Worm (Caenorhabditis elegans): ENCODE results near the gene str-176.

The str-176 gene

DNA sequence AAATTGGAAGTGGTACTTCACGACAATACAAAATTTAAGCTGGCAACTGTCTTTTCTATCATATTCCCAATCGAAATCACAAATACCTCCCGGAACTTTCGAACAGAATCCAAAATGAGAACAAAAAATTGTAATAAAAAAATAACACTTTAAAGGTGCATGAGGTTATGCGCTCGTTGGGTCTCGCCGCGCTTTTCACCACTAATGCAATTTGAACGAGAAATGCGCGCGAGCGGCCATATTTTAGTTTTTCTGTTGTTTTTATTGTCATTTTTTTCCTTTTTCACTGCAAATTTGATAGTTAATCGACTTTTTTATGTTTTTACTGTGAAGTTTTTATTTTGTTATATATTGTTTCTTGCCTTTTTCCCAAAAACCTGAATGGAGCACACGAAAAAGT lies 47.4 kb upstream of the str-176 start, which contains the start of gene mes-6 (continued):
- TF ChIP-seq ces-1 (GFP tag; optimal IDR thresholded peaks at IDR 0.05) = peak; percentile 46
- no peak for TF ChIP-seq fkh-4 (tag; optimal IDR thresholded peaks at IDR 0.05; ENCODE audit: borderline replicate concordance)
- peak; percentile 89 for TF ChIP-seq efl-1 (optimal IDR thresholded peaks at IDR 0.05)
- peak; percentile 88 to 98 for TF ChIP-seq efl-1 (GFP tag; optimal IDR thresholded peaks at IDR 0.05 in 1 of 2)
- peak; percentile 42 for TF ChIP-seq nhr-71 (tag; optimal IDR thresholded peaks at IDR 0.05)
- peak in 1 of 2 experiments; percentile 19 for TF ChIP-seq mdl-1 (tag; optimal IDR thresholded peaks at IDR 0.05)

DNA sequence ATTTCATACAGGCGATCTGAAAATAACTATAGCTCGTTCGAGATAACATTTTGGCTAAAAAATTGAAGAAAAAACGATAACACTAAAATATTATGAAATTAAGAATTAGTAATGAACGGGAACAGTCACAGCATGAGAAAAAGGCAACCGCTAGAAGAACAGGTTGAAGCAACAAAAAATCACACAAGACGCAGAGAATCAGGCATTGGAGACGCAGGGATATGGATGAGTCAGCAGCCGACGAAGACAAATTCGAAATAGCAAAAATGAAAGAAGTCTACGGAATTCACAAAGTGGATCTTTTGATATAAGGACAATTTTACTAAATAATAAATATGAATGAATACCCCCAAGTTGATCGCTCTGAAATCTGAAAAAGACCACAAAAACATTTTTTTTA lies 46.9 kb upstream of the str-176 start, which contains the start of gene tag-77:
TSS of gene tag-77 (minus strand) at position 15 of the 400 bp plus-strand sequence.
- TF ChIP-seq sox-4 (tag; optimal IDR thresholded peaks at IDR 0.05) = no peak
- TF ChIP-seq elt-3 (tag; optimal IDR thresholded peaks at IDR 0.05) = peak in 1 of 6 experiments; percentile 2
- no peak for TF ChIP-seq fkh-4 (tag; optimal IDR thresholded peaks at IDR 0.05; ENCODE audit: borderline replicate concordance)
- peak; percentile 27 for TF ChIP-seq lin-14 (GFP tag; optimal IDR thresholded peaks at IDR 0.05)
- no peak for TF ChIP-seq ceh-8 (GFP tag; optimal IDR thresholded peaks at IDR 0.05)
- no peak for TF ChIP-seq dsc-1 (tag; optimal IDR thresholded peaks at IDR 0.05)
- no peak for TF ChIP-seq nhr-85 (tag)
- no peak for TF ChIP-seq nhr-19 (GFP tag; conservative IDR thresholded peaks at IDR 0.05)
- no peak for TF ChIP-seq ztf-11 (tag; optimal IDR thresholded peaks at IDR 0.05)
- TF ChIP-seq efl-1 (optimal IDR thresholded peaks at IDR 0.05) = peak; percentile 6 to 51
- TF ChIP-seq efl-1 (GFP tag; optimal IDR thresholded peaks at IDR 0.05 in 1 of 2) = no peak
- peak; percentile 14 for TF ChIP-seq rnt-1 (tag; optimal IDR thresholded peaks at IDR 0.05)
- peak; percentile 20 for TF ChIP-seq nhr-90 (tag; optimal IDR thresholded peaks at IDR 0.05; ENCODE audit: poor library complexity)
- TF ChIP-seq dpl-1 (GFP tag; optimal IDR thresholded peaks at IDR 0.05) = no peak
- peak; percentile 32 for TF ChIP-seq jun-1 (tag; optimal IDR thresholded peaks at IDR 0.05)
- peak in 1 of 2 experiments; percentile 1 for TF ChIP-seq lin-35 (GFP tag; optimal IDR thresholded peaks at IDR 0.05)
- TF ChIP-seq fos-1 (tag; optimal IDR thresholded peaks at IDR 0.05) = peak; percentile 84
- TF ChIP-seq isw-1 (GFP tag; IDR thresholded peaks at IDR 0.05) = no peak
- no peak for TF ChIP-seq unc-62 (GFP tag; optimal IDR thresholded peaks at IDR 0.05)
- no peak for TF ChIP-seq nhr-12 (tag; optimal IDR thresholded peaks at IDR 0.05)
- TF ChIP-seq hpl-2 (GFP tag; optimal IDR thresholded peaks at IDR 0.05) = no peak

DNA sequence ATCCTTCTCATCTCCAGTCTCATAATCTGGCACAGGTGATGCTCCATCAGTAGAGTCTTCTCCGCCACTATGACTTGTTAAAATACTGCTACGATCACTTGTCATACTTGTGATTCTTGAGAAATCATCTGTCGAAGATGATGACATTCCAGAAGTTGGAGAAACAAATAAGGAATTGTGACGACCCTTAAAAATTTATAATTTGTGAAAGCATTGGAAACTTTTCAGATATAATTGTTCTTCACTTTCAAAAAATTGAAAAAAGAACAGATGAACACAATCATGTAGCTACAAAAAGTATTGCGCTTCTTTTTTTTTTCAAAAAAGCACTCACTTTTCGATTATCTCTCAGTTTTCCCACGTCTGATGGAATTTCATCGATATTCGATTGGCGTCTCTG lies 42.4 kb upstream of the str-176 start:
- TF ChIP-seq nhr-84 (tag; optimal IDR thresholded peaks at IDR 0.05) (no peak), pag-3 (tag; optimal IDR thresholded peaks at IDR 0.05; ENCODE audit: borderline replicate concordance, insufficient read depth) (no peak), lin-39 (tag; optimal IDR thresholded peaks at IDR 0.05) (no peak), unc-130 (tag; optimal IDR thresholded peaks at IDR 0.05) (no peak), blmp-1 (tag; optimal IDR thresholded peaks at IDR 0.05) (no peak), pax-3 (tag; optimal IDR thresholded peaks at IDR 0.05) (no peak), ztf-4 (tag; optimal IDR thresholded peaks at IDR 0.05) (no peak), ets-5 (GFP tag; IDR thresholded peaks at IDR 0.05) (no peak), ceh-90 (tag; optimal IDR thresholded peaks at IDR 0.05) (no peak), mdl-1 (tag; optimal IDR thresholded peaks at IDR 0.05) (no peak), hlh-4 (tag; optimal IDR thresholded peaks at IDR 0.05) (no peak), ces-1 (GFP tag; optimal IDR thresholded peaks at IDR 0.05) (no peak), lin-14 (GFP tag; optimal IDR thresholded peaks at IDR 0.05) (no peak), unc-86 (tag; optimal IDR thresholded peaks at IDR 0.05) (no peak), elt-3 (tag; optimal IDR thresholded peaks at IDR 0.05) (no peak), alr-1 (tag; optimal IDR thresholded peaks at IDR 0.05; ENCODE audit: borderline replicate concordance) (no peak)

DNA sequence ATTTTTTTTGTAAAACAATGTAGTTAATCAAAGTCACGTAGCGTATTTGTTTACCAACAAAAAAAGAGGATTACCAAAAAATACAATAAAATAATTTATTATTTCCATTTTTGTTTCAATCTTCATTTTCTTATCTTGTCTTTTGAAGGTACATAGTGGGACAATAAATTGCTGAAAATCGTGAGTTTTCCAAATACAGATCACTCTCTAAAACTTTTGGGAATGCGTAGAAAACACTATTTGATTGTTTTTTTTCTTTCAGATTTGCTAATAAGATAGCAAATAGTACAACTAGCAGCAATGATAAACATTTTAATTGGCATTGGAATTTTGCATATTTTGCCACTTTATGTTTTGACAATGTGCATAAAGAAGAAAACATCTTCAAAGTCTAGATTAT lies 37.8 kb upstream of the str-176 start, which contains the start of gene C28C12.1:
TSS of gene C28C12.1 (plus strand) at position 301 of the 400 bp plus-strand sequence.
- TF ChIP-seq nhr-77 (tag; optimal IDR thresholded peaks at IDR 0.05) (no peak), sox-4 (tag; optimal IDR thresholded peaks at IDR 0.05) (no peak), nhr-11 (tag; optimal IDR thresholded peaks at IDR 0.05) (no peak), isw-1 (GFP tag; IDR thresholded peaks at IDR 0.05) (no peak), nhr-19 (GFP tag; conservative IDR thresholded peaks at IDR 0.05) (no peak)

Data from whole organism, L1 larva.